Fruit fly (Drosophila melanogaster): Measurements from ENCODE around the gene Z600.

DNA sequence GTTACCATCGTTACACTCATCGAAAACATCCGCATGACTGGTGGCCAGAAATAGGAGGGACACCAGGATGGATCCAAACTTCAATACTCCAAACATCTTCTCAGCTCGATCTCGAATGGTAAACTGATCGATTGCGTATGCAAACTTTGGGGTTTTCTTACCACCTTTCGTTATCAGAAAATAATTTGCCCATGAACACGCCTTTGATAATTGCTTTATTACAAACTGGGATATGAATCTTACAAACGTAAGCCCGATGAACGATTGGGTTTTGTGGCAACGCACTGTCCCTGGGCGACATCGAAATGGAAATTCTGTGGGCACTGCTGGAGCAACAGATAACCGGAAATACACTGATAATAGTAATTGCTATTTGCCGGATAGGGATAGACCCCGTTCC, 17.9 kb downstream of the Z600 start, which contains the start of gene CG33985:
- no peak for TF ChIP-seq psq (optimal IDR thresholded peaks at IDR 0.05)
- no peak for TF ChIP-seq Sin3A (optimal IDR thresholded peaks at IDR 0.05)

Data from Kc167 (cell line).